Fruit fly (Drosophila melanogaster) whole organism, embryonic: Measurements from ENCODE around the gene CG42592.

Experiments used
- C15 ChIP-seq: fragments of 200-800 bp; sonication (Bioruptor generic); IDR thresholded peaks from 3 replicates; pipeline ENCODE4 v1.3.6; 2022; ENCODE audit warnings: missing biosample characterization, missing genetic modification characterization
- CG10366 ChIP-seq: fragments of 200-800 bp; sonication (Bioruptor generic); IDR thresholded peaks from 2 replicates; pipeline ENCODE4 v1.3.6; 2022; ENCODE audit warnings: missing biosample characterization, missing genetic modification characterization
- CG11398 ChIP-seq: fragments of 200-800 bp; sonication (Bioruptor generic); optimal IDR thresholded peaks from 2 replicates; lab custom pipeline; 2016; ENCODE audit warnings: missing biosample characterization, missing genetic modification characterization
- CG12104 ChIP-seq: fragments of 200-800 bp; sonication (Bioruptor generic); optimal IDR thresholded peaks from 3 replicates; lab custom pipeline; 2016; ENCODE audit warnings: missing biosample characterization, missing genetic modification characterization
- CG12942 ChIP-seq: fragments of 200-800 bp; sonication (Bioruptor generic); optimal IDR thresholded peaks from 3 replicates; lab custom pipeline; 2016; ENCODE audit warnings: missing biosample characterization, missing genetic modification characterization
- CG14667 ChIP-seq: fragments of 200-800 bp; sonication (Bioruptor generic); IDR thresholded peaks from 2 replicates; pipeline ENCODE4 v1.3.6; 2022; ENCODE audit warnings: missing biosample characterization, missing genetic modification characterization
- CG17802 ChIP-seq: fragments of 200-800 bp; sonication (Bioruptor generic); optimal IDR thresholded peaks from 2 replicates; lab custom pipeline; 2018; ENCODE audit warnings: missing biosample characterization, mild to moderate bottlenecking, missing genetic modification characterization, moderate library complexity
- CG2875 ChIP-seq: fragments of 200-800 bp; sonication (Bioruptor generic); optimal IDR thresholded peaks from 2 replicates; lab custom pipeline; 2017; ENCODE audit warnings: missing biosample characterization, mild to moderate bottlenecking, missing genetic modification characterization, missing genetic modification reagents
- CG32772 ChIP-seq: fragments of 200-800 bp; sonication (Bioruptor generic); IDR thresholded peaks from 2 replicates; pipeline ENCODE4 v1.3.6; 2022; ENCODE audit warnings: missing biosample characterization, missing genetic modification characterization
- CG33213 ChIP-seq: fragments of 200-800 bp; sonication (Bioruptor generic); optimal IDR thresholded peaks from 3 replicates; lab custom pipeline; 2016; ENCODE audit warnings: missing biosample characterization, missing genetic modification characterization
- CG33557 ChIP-seq: fragments of 200-800 bp; sonication (Bioruptor generic); optimal IDR thresholded peaks from 2 replicates; lab custom pipeline; 2019; ENCODE audit warnings: missing biosample characterization, mild to moderate bottlenecking, missing genetic modification characterization, moderate library complexity
- CG3838 ChIP-seq: fragments of 200-800 bp; sonication (Bioruptor generic); optimal IDR thresholded peaks from 3 replicates; lab custom pipeline; 2016; ENCODE audit warnings: missing biosample characterization, missing genetic modification characterization
- CG4328 ChIP-seq: fragments of 200-800 bp; sonication (Bioruptor generic); optimal IDR thresholded peaks from 3 replicates; lab custom pipeline; 2017; ENCODE audit warnings: missing biosample characterization, missing genetic modification reagents, missing genetic modification characterization
- CG7839 ChIP-seq: fragments of 200-800 bp; sonication (Bioruptor generic); optimal IDR thresholded peaks from 3 replicates; lab custom pipeline; 2018; ENCODE audit warnings: missing biosample characterization, mild to moderate bottlenecking, missing genetic modification characterization, moderate library complexity
- CG8765 ChIP-seq: fragments of 200-800 bp; sonication (Bioruptor generic); IDR thresholded peaks from 2 replicates; pipeline ENCODE4 v1.3.6; 2022; ENCODE audit warnings: missing biosample characterization, missing genetic modification characterization
- D19A ChIP-seq: fragments of 200-800 bp; optimal IDR thresholded peaks from 3 replicates; lab custom pipeline; 2019; ENCODE audit warnings: missing biosample characterization, mild to moderate bottlenecking, missing genetic modification characterization, moderate library complexity
- Fer1 ChIP-seq: fragments of 200-800 bp; sonication (Bioruptor generic); optimal IDR thresholded peaks from 2 replicates; lab custom pipeline; 2017; ENCODE audit warnings: missing biosample characterization, mild to moderate bottlenecking, missing genetic modification characterization
- HLH54F ChIP-seq: fragments of 200-800 bp; sonication (Bioruptor generic); optimal IDR thresholded peaks from 3 replicates; lab custom pipeline; 2016; ENCODE audit warnings: missing biosample characterization, missing genetic modification characterization
- Hr51 ChIP-seq, 2 experiments: fragments of 200-800 bp; sonication (Bioruptor generic); optimal IDR thresholded peaks; 2 replicates in 1 of 2; 3 replicates in 1 of 2; lab custom pipeline; 2016 to 2018; ENCODE audit warnings: missing biosample characterization in 2 of 2, missing genetic modification characterization in 2 of 2, mild to moderate bottlenecking in 1 of 2, moderate library complexity in 1 of 2
- MTF-1 ChIP-seq: fragments of 200-800 bp; sonication (Bioruptor generic); optimal IDR thresholded peaks from 2 replicates; lab custom pipeline; 2018; ENCODE audit warnings: missing biosample characterization, mild to moderate bottlenecking, missing genetic modification characterization, borderline replicate concordance
- Mes4 ChIP-seq: fragments of 200-800 bp; sonication (Bioruptor generic); optimal IDR thresholded peaks from 2 replicates; lab custom pipeline; 2016; ENCODE audit warnings: missing biosample characterization, missing genetic modification characterization
- Ravus ChIP-seq: fragments of 200-800 bp; sonication (Bioruptor generic); IDR thresholded peaks from 2 replicates; pipeline ENCODE4 v1.3.6; 2022; ENCODE audit warnings: missing biosample characterization, missing genetic modification characterization
- Rfx ChIP-seq: fragments of 200-800 bp; sonication (Bioruptor generic); IDR thresholded peaks from 2 replicates; pipeline ENCODE4 v1.3.6; 2022; ENCODE audit warnings: missing biosample characterization, missing genetic modification characterization
- Side ChIP-seq: fragments of 200-800 bp; sonication (Bioruptor generic); optimal IDR thresholded peaks from 2 replicates; lab custom pipeline; 2016; ENCODE audit warnings: missing biosample characterization, missing genetic modification characterization
- Stat92E ChIP-seq, 3 experiments: fragments of >200 bp in 2 of 3; fragments of 200-800 bp in 1 of 3; sonication (Bioruptor generic) in 1 of 3; optimal IDR thresholded peaks; 2 replicates each; lab custom pipeline; 2017 to 2019; ENCODE audit warnings: missing biosample characterization in 3 of 3, missing genetic modification characterization in 3 of 3, mild to moderate bottlenecking in 1 of 3, moderate library complexity in 1 of 3
- Taf1 ChIP-seq: fragments of 200-800 bp; sonication (Bioruptor generic); IDR thresholded peaks from 2 replicates; pipeline ENCODE4 v1.3.6; 2022; ENCODE audit warnings: missing biosample characterization, missing genetic modification characterization
- Usf ChIP-seq: fragments of 200-800 bp; sonication (Bioruptor generic); optimal IDR thresholded peaks from 2 replicates; lab custom pipeline; 2017; ENCODE audit warnings: missing genotype, missing biosample characterization, missing genetic modification characterization
- ab ChIP-seq: fragments of 200-800 bp; sonication (Bioruptor generic); optimal IDR thresholded peaks from 2 replicates; lab custom pipeline; 2016; ENCODE audit warnings: missing biosample characterization, missing genetic modification characterization
- ac ChIP-seq: fragments of 200-800 bp; sonication (Bioruptor generic); optimal IDR thresholded peaks from 3 replicates; lab custom pipeline; 2017; ENCODE audit warnings: missing biosample characterization, mild to moderate bottlenecking, missing genetic modification characterization
- ato ChIP-seq: fragments of 200-800 bp; sonication (Bioruptor generic); IDR thresholded peaks from 2 replicates; pipeline ENCODE4 v1.3.6; 2022; ENCODE audit warnings: missing biosample characterization, missing genetic modification characterization; ENCODE audit not compliant: partially characterized antibody
- crp ChIP-seq, 2 experiments: fragments of 200-800 bp; sonication (Bioruptor generic); optimal IDR thresholded peaks; 2 replicates in 1 of 2; 3 replicates in 1 of 2; lab custom pipeline; 2017; ENCODE audit warnings: missing biosample characterization in 2 of 2, missing genetic modification characterization in 2 of 2, mild to moderate bottlenecking in 1 of 2, moderate library complexity in 1 of 2
- dan ChIP-seq: fragments of 200-800 bp; sonication (Bioruptor generic); IDR thresholded peaks from 2 replicates; pipeline ENCODE4 v1.3.6; 2022; ENCODE audit warnings: missing biosample characterization, missing genetic modification characterization
- dimm ChIP-seq: fragments of 200-800 bp; sonication (Bioruptor generic); IDR thresholded peaks from 2 replicates; pipeline ENCODE4 v1.3.6; 2022; ENCODE audit warnings: missing biosample characterization, missing genetic modification characterization
- dmrt99B ChIP-seq: fragments of 200-800 bp; sonication (Bioruptor generic); optimal IDR thresholded peaks from 2 replicates; lab custom pipeline; 2018; ENCODE audit warnings: missing biosample characterization, mild to moderate bottlenecking, missing genetic modification characterization, moderate library complexity
- en ChIP-seq: fragments of 200-800 bp; sonication (Bioruptor generic); optimal IDR thresholded peaks from 2 replicates; lab custom pipeline; 2016; ENCODE audit warnings: missing biosample characterization, missing genetic modification characterization
- esg ChIP-seq: fragments of 200-800 bp; sonication (Bioruptor generic); conservative IDR thresholded peaks from 2 replicates; pipeline ENCODE4 v1.3.6; 2022; ENCODE audit warnings: missing biosample characterization, missing genetic modification characterization
- fd64A ChIP-seq: fragments of 200-800 bp; sonication (Bioruptor generic); optimal IDR thresholded peaks from 3 replicates; lab custom pipeline; 2018; ENCODE audit warnings: missing biosample characterization, mild to moderate bottlenecking, missing genetic modification characterization
- insv ChIP-seq, 2 experiments: fragments of 200-800 bp; sonication (Bioruptor generic); optimal IDR thresholded peaks; 3 replicates each; lab custom pipeline; 2016 to 2018; ENCODE audit warnings: missing biosample characterization in 2 of 2, missing genetic modification characterization in 2 of 2
- klu ChIP-seq: fragments of 200-800 bp; sonication (Bioruptor generic); IDR thresholded peaks from 2 replicates; pipeline ENCODE4 v1.3.6; 2022; ENCODE audit warnings: missing biosample characterization, missing genetic modification characterization
- lmd ChIP-seq: fragments of 200-800 bp; sonication (Bioruptor generic); IDR thresholded peaks from 2 replicates; pipeline ENCODE4 v1.3.6; 2022; ENCODE audit warnings: missing biosample characterization, missing genetic modification characterization
- mld ChIP-seq: fragments of 200-800 bp; sonication (Bioruptor generic); IDR thresholded peaks from 3 replicates; pipeline ENCODE4 v1.3.6; 2022; ENCODE audit warnings: missing biosample characterization, missing genetic modification characterization; ENCODE audit not compliant: partially characterized antibody
- pnt ChIP-seq: fragments of 200-800 bp; sonication (Bioruptor generic); optimal IDR thresholded peaks from 3 replicates; lab custom pipeline; 2016; ENCODE audit warnings: missing biosample characterization, missing genetic modification characterization
- pros ChIP-seq: fragments of 200-800 bp; sonication (Bioruptor generic); optimal IDR thresholded peaks from 3 replicates; lab custom pipeline; 2019; ENCODE audit warnings: missing biosample characterization, mild to moderate bottlenecking, missing genetic modification characterization, moderate library complexity
- run ChIP-seq: fragments of 200-800 bp; sonication (Bioruptor generic); optimal IDR thresholded peaks from 3 replicates; lab custom pipeline; 2018; ENCODE audit warnings: missing biosample characterization, mild to moderate bottlenecking, missing genetic modification characterization
- sd ChIP-seq: fragments of 200-800 bp; sonication (Bioruptor generic); optimal IDR thresholded peaks from 3 replicates; lab custom pipeline; 2018; ENCODE audit warnings: missing biosample characterization, mild to moderate bottlenecking, missing genetic modification characterization, moderate library complexity
- shn ChIP-seq: fragments of 200-800 bp; sonication (Bioruptor generic); optimal IDR thresholded peaks from 3 replicates; lab custom pipeline; 2016; ENCODE audit warnings: missing biosample characterization, missing genetic modification characterization
- slou ChIP-seq: fragments of 200-800 bp; sonication (Bioruptor generic); optimal IDR thresholded peaks from 3 replicates; lab custom pipeline; 2016; ENCODE audit warnings: missing biosample characterization, missing genetic modification characterization
- stc ChIP-seq: fragments of 200-800 bp; sonication (Bioruptor generic); IDR thresholded peaks from 2 replicates; pipeline ENCODE4 v1.3.6; 2022; ENCODE audit warnings: missing biosample characterization, missing genetic modification characterization
- trem ChIP-seq: fragments of 200-800 bp; optimal IDR thresholded peaks from 3 replicates; lab custom pipeline; 2019; ENCODE audit warnings: missing biosample characterization, mild to moderate bottlenecking, missing genetic modification characterization, moderate library complexity
- vnd ChIP-seq: fragments of 200-800 bp; sonication (Bioruptor generic); IDR thresholded peaks from 3 replicates; pipeline ENCODE4 v1.3.6; 2022; ENCODE audit warnings: missing biosample characterization, missing genetic modification characterization; ENCODE audit not compliant: partially characterized antibody

CG42592 gene

DNA sequence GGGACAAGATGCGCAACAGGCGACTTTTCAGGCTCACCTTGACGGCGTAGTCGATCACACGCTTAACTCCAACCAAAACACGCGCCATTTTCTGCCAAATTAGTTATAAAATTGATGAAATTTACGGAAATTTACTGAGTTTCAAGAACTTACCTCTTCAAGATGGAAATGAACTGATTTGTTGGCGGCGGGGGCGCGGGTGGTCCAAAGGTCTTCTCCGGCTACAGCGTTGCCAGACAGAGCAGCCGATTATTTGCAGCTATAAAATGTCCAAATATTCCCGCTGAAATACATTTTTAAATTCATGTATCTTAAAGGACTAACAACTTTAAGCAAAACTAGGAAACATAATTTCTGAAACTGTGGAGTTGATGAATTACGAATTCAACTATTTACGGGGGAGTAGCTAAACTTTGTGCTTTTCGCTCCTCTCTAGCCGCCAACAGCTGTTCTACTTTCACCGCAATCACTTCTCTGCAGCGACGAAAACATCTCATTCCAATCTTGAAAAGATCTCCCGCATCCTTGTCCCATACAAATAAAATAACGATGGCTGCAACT, 33.3 kb downstream of the CG42592 start, which contains the start of the genes Etfb and CG7789 (continued):
- TF ChIP-seq CG12942 (GFP tag; lab: Kevin White, UChicago) (peak; percentile 59), Taf1 (GFP tag; lab: Robert Waterston, UW) (peak; percentile 76), ab (GFP tag; lab: Kevin White, UChicago) (no peak), insv (GFP tag; optimal IDR thresholded peaks at IDR 0.05; lab: Kevin White, UChicago) (peak in 1 of 2 experiments; percentile 61), pros (no peak), CG11398 (peak; percentile 58), Hr51 (GFP tag; optimal IDR thresholded peaks at IDR 0.05; lab: Kevin White, UChicago) (peak in 1 of 2 experiments; percentile 48), dan (GFP tag; lab: Robert Waterston, UW) (no peak), trem (tag; lab: Kevin White, UChicago) (peak; percentile 55), shn (GFP tag; lab: Kevin White, UChicago) (peak; percentile 81), Stat92E (GFP tag; optimal IDR thresholded peaks at IDR 0.05; lab: Kevin White, UChicago) (no peak), MTF-1 (GFP tag; lab: Kevin White, UChicago) (no peak), CG2875 (GFP tag; lab: Kevin White, UChicago) (no peak), CG3838 (GFP tag; lab: Kevin White, UChicago) (no peak), lmd (GFP tag; lab: Robert Waterston, UW) (peak; percentile 77), esg (GFP tag; lab: Robert Waterston, UW) (peak; percentile 55; the same call in 1 of the 2 replicates), CG32772 (GFP tag; lab: Robert Waterston, UW) (peak; percentile 77), ato (GFP tag; lab: Robert Waterston, UW) (no peak), CG10366 (GFP tag; lab: Robert Waterston, UW) (peak; percentile 78), dmrt99B (tag; lab: Kevin White, UChicago) (no peak), en (GFP tag; lab: Kevin White, UChicago) (no peak), D19A (tag; lab: Kevin White, UChicago) (no peak), CG33213 (peak; percentile 73), crp (GFP tag; optimal IDR thresholded peaks at IDR 0.05; lab: Kevin White, UChicago) (peak; percentile 37 to 94), slou (GFP tag; lab: Kevin White, UChicago) (no peak), CG14667 (GFP tag; lab: Robert Waterston, UW) (peak; percentile 36), mld (no peak), klu (peak; percentile 70), ac (no peak), Usf (GFP tag; lab: Kevin White, UChicago) (peak; percentile 32), CG4328 (peak; percentile 68), Ravus (GFP tag; lab: Robert Waterston, UW) (0 out of 2 replicates have a peak, but pooled peaks have one; percentile 3), pnt (GFP tag; lab: Kevin White, UChicago) (peak; percentile 55), CG8765 (GFP tag; lab: Robert Waterston, UW) (peak; percentile 63; the same call in 1 of the 2 replicates), CG33557 (peak; percentile 32), CG17802 (tag; lab: Kevin White, UChicago) (no peak), fd64A (GFP tag; lab: Kevin White, UChicago) (no peak), run (tag; lab: Kevin White, UChicago) (no peak), dimm (GFP tag; lab: Robert Waterston, UW) (no peak), C15 (GFP tag; lab: Robert Waterston, UW) (peak; percentile 78), vnd (GFP tag; lab: Robert Waterston, UW) (peak; percentile 76), stc (peak; percentile 69), CG12104 (GFP tag; lab: Kevin White, UChicago) (peak; percentile 51), Rfx (GFP tag; lab: Robert Waterston, UW) (peak; percentile 81), sd (tag; lab: Kevin White, UChicago) (no peak), CG7839 (tag; lab: Kevin White, UChicago) (no peak), Side (GFP tag; lab: Kevin White, UChicago) (peak; percentile 52), HLH54F (GFP tag; lab: Kevin White, UChicago) (peak; percentile 84), Fer1 (GFP tag; lab: Kevin White, UChicago) (peak; percentile 59), Mes4 (GFP tag; lab: Kevin White, UChicago) (peak; percentile 46)
